Worm (Caenorhabditis elegans): ENCODE results near the gene F16B3.3.

Gene F16B3.3

DNA sequence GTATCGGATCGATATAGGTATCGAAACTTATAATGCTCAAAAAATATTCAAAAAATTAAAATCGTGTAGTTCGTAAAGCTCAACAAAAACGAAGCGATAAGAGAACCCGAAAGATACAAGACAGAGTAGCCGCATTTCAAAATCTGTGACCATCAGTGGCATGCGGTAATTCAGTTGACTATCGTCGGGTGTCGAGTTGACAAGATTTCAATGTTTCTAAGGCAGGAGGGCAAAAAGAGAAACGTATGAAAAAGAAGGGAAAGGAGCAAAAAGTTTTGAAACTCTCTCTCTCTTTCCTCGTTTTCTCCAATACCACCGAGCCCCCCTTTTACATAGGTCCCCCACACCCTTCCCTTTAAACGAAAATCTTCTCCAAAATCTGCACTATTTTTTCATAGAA lies 4.1 kb upstream of the F16B3.3 start:
- TF ChIP-seq F13C5.2 (tag; optimal IDR thresholded peaks at IDR 0.05) = no peak

DNA sequence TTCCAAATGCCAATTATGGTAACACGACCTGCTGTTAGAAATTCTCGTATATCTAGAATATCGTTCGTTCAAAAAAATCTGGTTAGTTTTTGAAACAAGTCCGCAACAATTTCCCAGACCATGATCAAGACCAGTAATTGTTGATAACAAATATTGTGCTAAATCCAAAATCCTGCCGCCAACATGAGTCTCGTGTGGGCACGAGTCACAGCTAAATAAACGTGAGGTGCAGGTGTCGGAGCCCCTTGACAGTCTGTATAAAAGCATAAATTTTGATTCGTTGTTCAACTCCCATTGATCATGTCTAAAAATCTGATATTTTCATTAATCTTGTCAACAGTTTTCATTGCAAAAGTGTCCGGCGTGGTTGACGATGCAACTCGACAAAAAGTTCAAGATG lies 2.9 kb downstream of the F16B3.3 start, which contains the start of gene F16B3.2:
Gene F16B3.2, plus strand, starts transcription at position 301 of the 400 bp plus-strand sequence.
- TF ChIP-seq tbx-11 (GFP tag; IDR thresholded peaks at IDR 0.05) = no peak
- TF ChIP-seq tbx-37 (GFP tag; conservative IDR thresholded peaks at IDR 0.05) = no peak
- TF ChIP-seq ceh-13 (GFP tag; optimal IDR thresholded peaks at IDR 0.05) = no peak
- no peak for TF ChIP-seq ama-1 (optimal IDR thresholded peaks at IDR 0.05)
- TF ChIP-seq flt-1 (GFP tag; IDR thresholded peaks at IDR 0.05) = no peak
- TF ChIP-seq hnd-1 (tag; optimal IDR thresholded peaks at IDR 0.05) = no peak
- no peak for TF ChIP-seq aly-1 (tag; optimal IDR thresholded peaks at IDR 0.05)
- TF ChIP-seq ceh-36 (tag; optimal IDR thresholded peaks at IDR 0.05) = no peak
- no peak for TF ChIP-seq F13C5.2 (tag; optimal IDR thresholded peaks at IDR 0.05)
- no peak for TF ChIP-seq sea-1 (GFP tag; conservative IDR thresholded peaks at IDR 0.05)
- no peak for TF ChIP-seq hmbx-1 (tag; optimal IDR thresholded peaks at IDR 0.05)
- TF ChIP-seq tra-4 (tag; optimal IDR thresholded peaks at IDR 0.05) = no peak
- no peak for TF ChIP-seq pes-1 (GFP tag; IDR thresholded peaks at IDR 0.05)

DNA sequence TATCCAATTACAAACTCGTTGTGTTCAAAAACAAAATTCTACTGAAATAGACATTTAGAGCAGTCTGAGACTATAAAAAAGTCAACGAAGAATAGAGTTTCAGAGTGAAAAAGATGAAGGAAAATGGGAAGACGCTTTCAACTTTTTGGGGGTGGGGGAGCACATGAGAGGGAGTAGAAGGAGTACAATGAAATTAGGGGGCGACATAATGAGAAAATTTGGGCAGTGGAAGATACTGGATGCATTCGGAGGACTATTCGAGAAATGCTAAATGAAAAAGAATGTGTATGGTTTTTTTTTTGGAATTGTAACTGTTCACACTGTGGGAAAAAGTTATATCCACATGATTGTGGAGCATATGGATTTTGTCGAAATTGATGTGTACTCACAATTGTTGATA lies 4.4 kb downstream of the F16B3.3 start:
- TF ChIP-seq tra-4 (tag; optimal IDR thresholded peaks at IDR 0.05) = no peak
- TF ChIP-seq hmbx-1 (tag; optimal IDR thresholded peaks at IDR 0.05) = no peak
- TF ChIP-seq flt-1 (GFP tag; IDR thresholded peaks at IDR 0.05) = no peak
- no peak for TF ChIP-seq hmg-4 (GFP tag; optimal IDR thresholded peaks at IDR 0.05)
- no peak for TF ChIP-seq ceh-36 (tag; optimal IDR thresholded peaks at IDR 0.05)
- no peak for TF ChIP-seq scrt-1 (GFP tag; IDR thresholded peaks at IDR 0.05)
- no peak for TF ChIP-seq aly-1 (tag; optimal IDR thresholded peaks at IDR 0.05)
- TF ChIP-seq hnd-1 (tag; optimal IDR thresholded peaks at IDR 0.05) = no peak
- TF ChIP-seq tbx-37 (GFP tag; conservative IDR thresholded peaks at IDR 0.05) = no peak
- no peak for TF ChIP-seq ama-1 (optimal IDR thresholded peaks at IDR 0.05)
- TF ChIP-seq ceh-13 (GFP tag; optimal IDR thresholded peaks at IDR 0.05) = no peak
- TF ChIP-seq B0310.2 (tag; optimal IDR thresholded peaks at IDR 0.05) = no peak
- no peak for TF ChIP-seq tbx-11 (GFP tag; IDR thresholded peaks at IDR 0.05)
- TF ChIP-seq ets-7 (tag; optimal IDR thresholded peaks at IDR 0.05) = no peak
- no peak for TF ChIP-seq sea-1 (GFP tag; conservative IDR thresholded peaks at IDR 0.05)
- TF ChIP-seq pes-1 (GFP tag; IDR thresholded peaks at IDR 0.05) = no peak
- no peak for TF ChIP-seq F13C5.2 (tag; optimal IDR thresholded peaks at IDR 0.05)

ce11 chrV:1307730-1308129 lies 10.0 kb downstream of the F16B3.3 start:
- no peak for TF ChIP-seq tbx-11 (GFP tag; IDR thresholded peaks at IDR 0.05)
- TF ChIP-seq flt-1 (GFP tag; IDR thresholded peaks at IDR 0.05) = no peak
- no peak for TF ChIP-seq ama-1 (optimal IDR thresholded peaks at IDR 0.05)
- no peak for TF ChIP-seq ceh-13 (GFP tag; optimal IDR thresholded peaks at IDR 0.05)
- TF ChIP-seq F13C5.2 (tag; optimal IDR thresholded peaks at IDR 0.05) = no peak
- TF ChIP-seq ets-7 (tag; optimal IDR thresholded peaks at IDR 0.05) = no peak
- no peak for TF ChIP-seq scrt-1 (GFP tag; IDR thresholded peaks at IDR 0.05)

DNA sequence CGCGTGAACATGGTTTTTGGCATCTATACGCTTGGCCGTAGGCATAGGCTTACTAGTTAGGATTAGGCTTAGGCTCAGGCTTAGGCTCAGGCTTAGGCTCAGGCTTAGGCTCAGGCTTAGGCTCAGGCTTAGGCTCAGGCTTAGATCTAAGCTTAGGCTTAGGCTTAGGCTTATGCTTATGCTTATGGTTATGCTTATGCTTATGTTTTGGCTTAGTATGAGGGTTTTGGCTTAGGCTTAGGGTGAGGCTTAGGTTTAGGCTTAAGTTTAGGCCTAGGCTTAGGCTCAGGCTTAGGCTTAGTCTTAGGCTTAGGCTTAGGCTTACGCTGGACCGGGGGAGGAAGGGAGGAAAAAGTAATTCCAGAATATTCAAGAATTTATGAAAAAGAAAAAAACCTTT lies 11.9 kb downstream of the F16B3.3 start:
- TF ChIP-seq ceh-36 (tag; optimal IDR thresholded peaks at IDR 0.05) (peak; percentile 63), ets-7 (tag; optimal IDR thresholded peaks at IDR 0.05) (no peak)

DNA sequence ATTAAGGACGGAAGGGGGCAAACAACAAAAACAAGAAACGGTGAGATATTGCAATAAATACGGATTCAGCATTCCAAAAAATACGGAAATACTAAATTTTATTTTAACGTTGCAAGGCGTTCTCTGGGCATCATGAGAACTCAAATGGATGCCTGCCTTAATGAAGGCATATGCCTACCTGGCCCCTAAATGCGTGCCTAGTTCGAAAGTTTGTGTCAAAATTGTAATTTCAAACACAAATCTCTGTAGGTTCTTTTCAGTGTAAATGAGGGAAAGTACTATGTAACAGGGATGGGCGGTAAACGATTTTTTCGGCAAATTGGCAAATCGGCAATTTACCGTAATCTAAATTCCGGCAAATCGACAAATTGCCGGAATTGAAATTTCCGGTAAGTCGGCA lies 15.6 kb downstream of the F16B3.3 start:
- TF ChIP-seq ceh-36 (tag; optimal IDR thresholded peaks at IDR 0.05) (no peak), hmg-4 (GFP tag; optimal IDR thresholded peaks at IDR 0.05) (no peak), aly-1 (tag; optimal IDR thresholded peaks at IDR 0.05) (no peak), hmbx-1 (tag; optimal IDR thresholded peaks at IDR 0.05) (no peak), F13C5.2 (tag; optimal IDR thresholded peaks at IDR 0.05) (no peak), scrt-1 (GFP tag; IDR thresholded peaks at IDR 0.05) (no peak), ets-7 (tag; optimal IDR thresholded peaks at IDR 0.05) (no peak), ama-1 (optimal IDR thresholded peaks at IDR 0.05) (no peak), flt-1 (GFP tag; IDR thresholded peaks at IDR 0.05) (no peak)

- TF ChIP-seq hmg-4 (GFP tag; optimal IDR thresholded peaks at IDR 0.05) = no peak
- no peak for TF ChIP-seq scrt-1 (GFP tag; IDR thresholded peaks at IDR 0.05)
- TF ChIP-seq aly-1 (tag; optimal IDR thresholded peaks at IDR 0.05) = no peak
- TF ChIP-seq B0310.2 (tag; optimal IDR thresholded peaks at IDR 0.05) = no peak
- TF ChIP-seq tra-4 (tag; optimal IDR thresholded peaks at IDR 0.05) = no peak
- TF ChIP-seq hmbx-1 (tag; optimal IDR thresholded peaks at IDR 0.05) = no peak
- no peak for TF ChIP-seq tbx-11 (GFP tag; IDR thresholded peaks at IDR 0.05)
- no peak for TF ChIP-seq hnd-1 (tag; optimal IDR thresholded peaks at IDR 0.05)
- TF ChIP-seq ceh-13 (GFP tag; optimal IDR thresholded peaks at IDR 0.05) = no peak
- no peak for TF ChIP-seq flt-1 (GFP tag; IDR thresholded peaks at IDR 0.05)
- TF ChIP-seq F13C5.2 (tag; optimal IDR thresholded peaks at IDR 0.05) = no peak
- no peak for TF ChIP-seq ama-1 (optimal IDR thresholded peaks at IDR 0.05)
- no peak for TF ChIP-seq ets-7 (tag; optimal IDR thresholded peaks at IDR 0.05)
- no peak for TF ChIP-seq pes-1 (GFP tag; IDR thresholded peaks at IDR 0.05)
- TF ChIP-seq tbx-37 (GFP tag; conservative IDR thresholded peaks at IDR 0.05) = no peak
- TF ChIP-seq sea-1 (GFP tag; conservative IDR thresholded peaks at IDR 0.05) = no peak
- TF ChIP-seq ceh-36 (tag; optimal IDR thresholded peaks at IDR 0.05) = no peak
Observed at ce11 chrV:1299232-1299631, 18.5 kb downstream of the F16B3.3 start, which contains the start of gene egl-2. egl-2 (minus strand) TSS chrV:1299332.

DNA sequence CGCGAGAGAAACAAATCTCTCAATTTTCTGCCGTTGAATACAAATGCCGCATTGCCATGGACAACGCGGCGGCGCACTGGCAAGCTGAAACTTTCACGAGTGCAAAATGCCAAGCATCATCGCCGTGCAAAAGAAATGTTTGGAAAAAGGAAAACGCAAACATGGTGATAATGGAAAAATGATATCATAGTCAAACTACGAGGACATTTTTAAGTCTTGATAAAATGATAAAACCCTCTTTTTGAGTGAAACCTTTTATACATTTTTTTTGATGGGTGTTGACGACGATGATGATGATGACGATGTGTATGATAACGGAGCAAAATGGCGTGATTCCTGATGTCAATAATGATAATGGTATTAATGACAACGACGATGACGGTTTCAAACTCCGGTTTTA lies 30.4 kb downstream of the F16B3.3 start:
- TF ChIP-seq aly-1 (tag; optimal IDR thresholded peaks at IDR 0.05) (no peak), F13C5.2 (tag; optimal IDR thresholded peaks at IDR 0.05) (no peak), ama-1 (optimal IDR thresholded peaks at IDR 0.05) (no peak), sea-1 (GFP tag; conservative IDR thresholded peaks at IDR 0.05) (no peak), B0310.2 (tag; optimal IDR thresholded peaks at IDR 0.05) (no peak), tbx-37 (GFP tag; conservative IDR thresholded peaks at IDR 0.05) (no peak), scrt-1 (GFP tag; IDR thresholded peaks at IDR 0.05) (no peak), tra-4 (tag; optimal IDR thresholded peaks at IDR 0.05) (no peak), hnd-1 (tag; optimal IDR thresholded peaks at IDR 0.05) (no peak), ets-7 (tag; optimal IDR thresholded peaks at IDR 0.05) (no peak), ceh-36 (tag; optimal IDR thresholded peaks at IDR 0.05) (no peak), tbx-11 (GFP tag; IDR thresholded peaks at IDR 0.05) (no peak), flt-1 (GFP tag; IDR thresholded peaks at IDR 0.05) (no peak), hmg-4 (GFP tag; optimal IDR thresholded peaks at IDR 0.05) (no peak), pes-1 (GFP tag; IDR thresholded peaks at IDR 0.05) (no peak)

All from whole organism, early embryonic.